Fruit fly (Drosophila melanogaster): ENCODE measurements around the gene CG15385.

dm6 chr2L:2187411-2187810 lies 25.0 kb downstream of the CG15385 start:
- TF ChIP-seq CG8478 (optimal IDR thresholded peaks at IDR 0.05) (no peak), CTCF (optimal IDR thresholded peaks at IDR 0.05) (no peak)

All from S2 (cell line).